Fruit fly (Drosophila melanogaster) whole organism: ENCODE results near the gene CG5167.

Source experiments
- CG8478 ChIP-seq: fragments of >200 bp; optimal IDR thresholded peaks from 2 replicates; lab custom pipeline; 2018; ENCODE audit warnings: inconsistent platforms
- Dll ChIP-seq: fragments of >200 bp; optimal IDR thresholded peaks from 2 replicates; lab custom pipeline; 2017
- EcR ChIP-seq, 2 experiments: fragments of >200 bp; optimal IDR thresholded peaks; 2 replicates each; lab custom pipeline; 2017; ENCODE audit warnings: missing biosample characterization in 2 of 2, missing genetic modification characterization in 2 of 2, missing genetic modification reagents in 2 of 2
- pan ChIP-seq: fragments of >200 bp; optimal IDR thresholded peaks from 2 replicates; lab custom pipeline; 2017
- psq ChIP-seq: fragments of >200 bp; optimal IDR thresholded peaks from 2 replicates; lab custom pipeline; 2017

- no peak for TF ChIP-seq Dll (lab: Kevin White, UChicago)
- TF ChIP-seq EcR (GFP tag; optimal IDR thresholded peaks at IDR 0.05; lab: Kevin White, UChicago): no peak
- no peak for TF ChIP-seq psq (lab: Kevin White, UChicago)
- TF ChIP-seq pan: no peak
- TF ChIP-seq CG8478 (lab: Kevin White, UChicago): no peak
Measured at dm6 chr3R:12363544-12363943, 42.8 kb upstream of the CG5167 start.
